Fruit fly (Drosophila melanogaster) whole organism, embryonic: Measurements from ENCODE around the gene SpdS.

Experiments
- Atf-2 ChIP-seq: fragments of 200-800 bp; sonication (Bioruptor generic); optimal IDR thresholded peaks from 2 replicates; lab custom pipeline; 2016; ENCODE audit warnings: missing biosample characterization, missing genetic modification characterization
- Awh ChIP-seq: fragments of 200-800 bp; sonication (Bioruptor generic); IDR thresholded peaks from 2 replicates; pipeline ENCODE4, ENCODE4 v1.3.6; 2022; ENCODE audit warnings: missing biosample characterization, missing genetic modification characterization
- Blimp-1 ChIP-seq: fragments of 200-800 bp; sonication (Bioruptor generic); optimal IDR thresholded peaks from 3 replicates; lab custom pipeline; 2018; ENCODE audit warnings: missing biosample characterization, missing genetic modification characterization, mild to moderate bottlenecking, moderate library complexity, missing genetic modification reagents
- Bteb2 ChIP-seq: fragments of 200-800 bp; sonication (Bioruptor generic); optimal IDR thresholded peaks from 2 replicates; lab custom pipeline; 2016; ENCODE audit warnings: missing biosample characterization, missing genetic modification characterization
- CG10267 ChIP-seq: fragments of 200-800 bp; sonication (Bioruptor generic); optimal IDR thresholded peaks from 2 replicates; lab custom pipeline; 2018; ENCODE audit warnings: missing biosample characterization, mild to moderate bottlenecking, missing genetic modification characterization, moderate library complexity
- CG10274 ChIP-seq: fragments of 200-800 bp; sonication (Bioruptor generic); optimal IDR thresholded peaks from 3 replicates; lab custom pipeline; 2017; ENCODE audit warnings: missing biosample characterization, mild to moderate bottlenecking, missing genetic modification characterization
- CG10979 ChIP-seq: fragments of 200-800 bp; sonication (Bioruptor generic); optimal IDR thresholded peaks from 2 replicates; lab custom pipeline; 2018; ENCODE audit warnings: missing biosample characterization, mild to moderate bottlenecking, missing genetic modification characterization, moderate library complexity
- CG11247 ChIP-seq: fragments of 200-800 bp; sonication (Bioruptor generic); IDR thresholded peaks from 2 replicates; pipeline ENCODE4 v1.3.6; 2022; ENCODE audit warnings: missing biosample characterization, missing genetic modification characterization
- CG11723 ChIP-seq: fragments of 200-800 bp; sonication (Bioruptor generic); optimal IDR thresholded peaks from 2 replicates; lab custom pipeline; 2017; ENCODE audit warnings: missing biosample characterization, mild to moderate bottlenecking, missing genetic modification characterization
- CG13296 ChIP-seq: fragments of 200-800 bp; sonication (Bioruptor generic); optimal IDR thresholded peaks from 3 replicates; lab custom pipeline; 2018; ENCODE audit warnings: missing biosample characterization, mild to moderate bottlenecking, missing genetic modification characterization
- CG14667 ChIP-seq: fragments of 200-800 bp; sonication (Bioruptor generic); IDR thresholded peaks from 2 replicates; pipeline ENCODE4 v1.3.6; 2022; ENCODE audit warnings: missing biosample characterization, missing genetic modification characterization
- CG15269 ChIP-seq: fragments of 200-800 bp; sonication (Bioruptor generic); optimal IDR thresholded peaks from 2 replicates; lab custom pipeline; 2018; ENCODE audit warnings: missing biosample characterization, mild to moderate bottlenecking, missing genetic modification characterization, moderate library complexity
- CG16815 ChIP-seq: fragments of 200-800 bp; sonication (Bioruptor generic); optimal IDR thresholded peaks from 3 replicates; lab custom pipeline; 2017; ENCODE audit warnings: missing biosample characterization, mild to moderate bottlenecking, missing genetic modification characterization
- CG17385 ChIP-seq: fragments of 200-800 bp; sonication (Bioruptor generic); optimal IDR thresholded peaks from 3 replicates; lab custom pipeline; 2018; ENCODE audit warnings: missing biosample characterization, mild to moderate bottlenecking, missing genetic modification characterization
- CG17612 ChIP-seq: fragments of 200-800 bp; sonication (Bioruptor generic); IDR thresholded peaks from 2 replicates; pipeline ENCODE4 v1.3.6; 2022; ENCODE audit warnings: missing biosample characterization, missing genetic modification characterization
- CG33213 ChIP-seq: fragments of 200-800 bp; sonication (Bioruptor generic); optimal IDR thresholded peaks from 3 replicates; lab custom pipeline; 2016; ENCODE audit warnings: missing biosample characterization, missing genetic modification characterization
- CG4282 ChIP-seq: fragments of 200-800 bp; sonication (Bioruptor generic); optimal IDR thresholded peaks from 2 replicates; lab custom pipeline; 2016; ENCODE audit warnings: missing biosample characterization, missing genetic modification characterization
- CG4424 ChIP-seq: fragments of 200-800 bp; sonication (Bioruptor generic); optimal IDR thresholded peaks from 3 replicates; lab custom pipeline; 2016; ENCODE audit warnings: missing biosample characterization, missing genetic modification characterization
- CG6272 ChIP-seq: fragments of 200-800 bp; sonication (Bioruptor generic); IDR thresholded peaks from 2 replicates; pipeline ENCODE4 v1.3.6; 2022; ENCODE audit warnings: missing biosample characterization, missing genetic modification characterization
- CG9727 ChIP-seq: fragments of 200-800 bp; sonication (Bioruptor generic); optimal IDR thresholded peaks from 3 replicates; lab custom pipeline; 2017; ENCODE audit warnings: missing biosample characterization, mild to moderate bottlenecking, missing genetic modification characterization
- Chrac-16 ChIP-seq: fragments of 200-800 bp; sonication (Bioruptor generic); optimal IDR thresholded peaks from 3 replicates; lab custom pipeline; 2016; ENCODE audit warnings: missing biosample characterization, missing genetic modification characterization
- Deaf1 ChIP-seq: fragments of 200-800 bp; optimal IDR thresholded peaks from 3 replicates; lab custom pipeline; 2019; ENCODE audit warnings: missing biosample characterization, mild to moderate bottlenecking, missing genetic modification characterization, moderate library complexity
- Dref ChIP-seq: fragments of 200-800 bp; sonication (Bioruptor generic); IDR thresholded peaks from 2 replicates; pipeline ENCODE4 v1.3.6; 2022; ENCODE audit warnings: missing biosample characterization, missing genetic modification characterization
- Ets65A ChIP-seq: fragments of 200-800 bp; sonication (Bioruptor generic); peaks from one replicate; lab custom pipeline; 2016; ENCODE audit warnings: missing biosample characterization, missing genetic modification characterization
- Fer3 ChIP-seq: fragments of 200-800 bp; sonication (Bioruptor generic); optimal IDR thresholded peaks from 2 replicates; lab custom pipeline; 2018; ENCODE audit warnings: missing biosample characterization, mild to moderate bottlenecking, missing genetic modification characterization, moderate library complexity
- Hey ChIP-seq: fragments of 200-800 bp; sonication (Bioruptor generic); optimal IDR thresholded peaks from 3 replicates; lab custom pipeline; 2018; ENCODE audit warnings: missing biosample characterization, mild to moderate bottlenecking, missing genetic modification characterization
- Lhr ChIP-seq: fragments of 200-800 bp; sonication (Bioruptor generic); optimal IDR thresholded peaks from 3 replicates; lab custom pipeline; 2017; ENCODE audit warnings: mild to moderate bottlenecking, missing biosample characterization, missing genetic modification reagents, missing genetic modification characterization
- Nf-YB ChIP-seq: fragments of 200-800 bp; sonication (Bioruptor generic); optimal IDR thresholded peaks from 3 replicates; lab custom pipeline; 2019; ENCODE audit warnings: missing biosample characterization, mild to moderate bottlenecking, missing genetic modification characterization, moderate library complexity
- Oli ChIP-seq: fragments of 200-800 bp; sonication (Bioruptor generic); optimal IDR thresholded peaks from 2 replicates; lab custom pipeline; 2018; ENCODE audit warnings: missing biosample characterization, mild to moderate bottlenecking, missing genetic modification characterization, moderate library complexity
- Pdp1 ChIP-seq, 2 experiments: fragments of 200-800 bp; sonication (Bioruptor generic); optimal IDR thresholded peaks; 3 replicates each; lab custom pipeline; 2016; ENCODE audit warnings: missing biosample characterization in 2 of 2, missing genetic modification characterization in 2 of 2, mild to moderate bottlenecking in 1 of 2, moderate library complexity in 1 of 2
- Sox100B ChIP-seq: fragments of 200-800 bp; sonication (Bioruptor generic); optimal IDR thresholded peaks from 3 replicates; lab custom pipeline; 2018; ENCODE audit warnings: missing biosample characterization, mild to moderate bottlenecking, missing genetic modification characterization
- TFAM ChIP-seq: fragments of 200-800 bp; sonication (Bioruptor generic); optimal IDR thresholded peaks from 2 replicates; lab custom pipeline; 2017; ENCODE audit warnings: missing biosample characterization, missing genetic modification characterization, inconsistent platforms
- al ChIP-seq: fragments of 200-800 bp; sonication (Bioruptor generic); IDR thresholded peaks from 2 replicates; pipeline ENCODE4 v1.3.6; 2022; ENCODE audit warnings: missing biosample characterization, missing genetic modification characterization
- ash1 ChIP-seq: fragments of 200-800 bp; sonication (Bioruptor generic); optimal IDR thresholded peaks from 2 replicates; lab custom pipeline; 2018; ENCODE audit warnings: missing biosample characterization, mild to moderate bottlenecking, missing genetic modification characterization
- btn ChIP-seq: fragments of 200-800 bp; sonication (Bioruptor generic); optimal IDR thresholded peaks from 2 replicates; lab custom pipeline; 2016; ENCODE audit warnings: missing biosample characterization, missing genetic modification characterization
- ci ChIP-seq: fragments of 200-800 bp; sonication (Bioruptor generic); IDR thresholded peaks from 3 replicates; pipeline ENCODE4 v1.3.6; 2022; ENCODE audit warnings: missing biosample characterization, missing genetic modification characterization
- crol ChIP-seq: fragments of 200-800 bp; sonication (Bioruptor generic); IDR thresholded peaks from 2 replicates; pipeline ENCODE4 v1.3.6; 2022; ENCODE audit warnings: missing biosample characterization, missing genetic modification characterization
- dimm ChIP-seq: fragments of 200-800 bp; sonication (Bioruptor generic); IDR thresholded peaks from 2 replicates; pipeline ENCODE4 v1.3.6; 2022; ENCODE audit warnings: missing biosample characterization, missing genetic modification characterization
- exex ChIP-seq: fragments of 200-800 bp; sonication (Bioruptor generic); optimal IDR thresholded peaks from 4 replicates; lab custom pipeline; 2018; ENCODE audit warnings: missing biosample characterization, mild to moderate bottlenecking, missing genetic modification characterization, moderate library complexity
- fu2 ChIP-seq: fragments of 200-800 bp; sonication (Bioruptor generic); optimal IDR thresholded peaks from 2 replicates; lab custom pipeline; 2016; ENCODE audit warnings: missing biosample characterization, missing genetic modification characterization
- lmd ChIP-seq: fragments of 200-800 bp; sonication (Bioruptor generic); IDR thresholded peaks from 2 replicates; pipeline ENCODE4 v1.3.6; 2022; ENCODE audit warnings: missing biosample characterization, missing genetic modification characterization
- luna ChIP-seq: fragments of 200-800 bp; sonication (Bioruptor generic); optimal IDR thresholded peaks from 2 replicates; lab custom pipeline; 2016; ENCODE audit warnings: missing biosample characterization, missing genetic modification characterization
- nerfin-1 ChIP-seq: fragments of 200-800 bp; sonication (Bioruptor generic); optimal IDR thresholded peaks from 3 replicates; lab custom pipeline; 2019; ENCODE audit warnings: missing biosample characterization, mild to moderate bottlenecking, missing genetic modification characterization, moderate library complexity
- odd ChIP-seq: fragments of 200-800 bp; sonication (Bioruptor generic); optimal IDR thresholded peaks from 2 replicates; lab custom pipeline; 2017; ENCODE audit warnings: missing biosample characterization, mild to moderate bottlenecking, missing genetic modification characterization
- pfk ChIP-seq: fragments of 200-800 bp; sonication (Bioruptor generic); optimal IDR thresholded peaks from 2 replicates; lab custom pipeline; 2018; ENCODE audit warnings: missing biosample characterization, mild to moderate bottlenecking, missing genetic modification characterization, moderate library complexity
- pros ChIP-seq: fragments of 200-800 bp; sonication (Bioruptor generic); optimal IDR thresholded peaks from 3 replicates; lab custom pipeline; 2019; ENCODE audit warnings: missing biosample characterization, mild to moderate bottlenecking, missing genetic modification characterization, moderate library complexity
- pum ChIP-seq: fragments of 200-800 bp; sonication (Bioruptor generic); optimal IDR thresholded peaks from 2 replicates; lab custom pipeline; 2016; ENCODE audit warnings: missing biosample characterization, missing genetic modification characterization
- sens ChIP-seq: fragments of 200-800 bp; sonication (Bioruptor generic); peaks from one replicate; lab custom pipeline; 2016; ENCODE audit warnings: missing biosample characterization, missing genetic modification characterization
- sqz ChIP-seq: fragments of 200-800 bp; sonication (Bioruptor generic); optimal IDR thresholded peaks from 3 replicates; lab custom pipeline; 2018; ENCODE audit warnings: missing biosample characterization, mild to moderate bottlenecking, missing genetic modification characterization
- unpg ChIP-seq: fragments of 200-800 bp; sonication (Bioruptor generic); optimal IDR thresholded peaks from 3 replicates; lab custom pipeline; 2018; ENCODE audit warnings: missing biosample characterization, mild to moderate bottlenecking, missing genetic modification characterization, moderate library complexity
- zen ChIP-seq: fragments of 200-800 bp; sonication (Bioruptor generic); optimal IDR thresholded peaks from 3 replicates; lab custom pipeline; 2018; ENCODE audit warnings: missing biosample characterization, mild to moderate bottlenecking, missing genetic modification characterization, moderate library complexity

SpdS gene

DNA sequence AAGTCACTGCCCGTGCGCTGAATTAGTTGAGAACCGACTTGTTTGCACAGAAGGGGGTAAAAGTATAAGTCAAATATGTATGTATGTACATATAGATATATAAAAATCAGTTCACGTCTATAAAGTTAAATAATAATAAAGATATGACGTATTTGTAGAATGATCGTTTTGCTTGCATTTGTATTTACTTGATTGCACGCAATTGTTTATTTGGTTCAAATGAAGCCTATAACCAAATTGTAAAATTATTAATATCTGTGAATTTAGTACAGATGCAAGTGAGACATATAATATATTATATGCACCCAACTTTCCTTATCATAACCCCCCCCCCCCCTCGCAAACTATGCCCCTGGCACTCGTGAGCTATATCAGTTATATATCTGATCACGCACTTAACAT, 30.9 kb upstream of the SpdS start (continued):
- TF ChIP-seq CG4282 (no peak), nerfin-1 (tag; lab: Kevin White, UChicago) (peak; percentile 43), lmd (GFP tag; lab: Robert Waterston, UW) (peak; percentile 30; the same call in 1 of the 2 replicates), CG6272 (GFP tag; lab: Robert Waterston, UW) (no peak), Bteb2 (no peak), ash1 (GFP tag; lab: Kevin White, UChicago) (no peak), dimm (no peak), CG17385 (GFP tag; lab: Kevin White, UChicago) (peak; percentile 40), ci (no peak), CG4424 (GFP tag; lab: Kevin White, UChicago) (peak; percentile 28), Deaf1 (tag; lab: Kevin White, UChicago) (peak; percentile 36), Oli (tag; lab: Kevin White, UChicago) (peak; percentile 32), crol (GFP tag; lab: Robert Waterston, UW) (0 out of 2 replicates have a peak, but pooled peaks have one; percentile 19), zen (tag; lab: Kevin White, UChicago) (peak; percentile 6), exex (peak; percentile 42), Atf-2 (GFP tag; lab: Kevin White, UChicago) (no peak), pros (GFP tag; lab: Kevin White, UChicago) (no peak), Hey (no peak), CG16815 (GFP tag; lab: Kevin White, UChicago) (peak; percentile 12), Dref (GFP tag; lab: Robert Waterston, UW) (no peak), Ets65A (GFP tag; lab: Kevin White, UChicago) (peak; percentile 88), CG14667 (GFP tag; lab: Robert Waterston, UW) (no peak), sqz (GFP tag; lab: Kevin White, UChicago) (peak; percentile 27), CG15269 (tag; lab: Kevin White, UChicago) (peak; percentile 9), CG10267 (tag; lab: Kevin White, UChicago) (peak; percentile 3), CG10979 (tag; lab: Kevin White, UChicago) (peak; percentile 13), Awh (GFP tag; lab: Robert Waterston, UW) (no peak), Lhr (GFP tag; lab: Kevin White, UChicago) (no peak), CG11247 (GFP tag; lab: Robert Waterston, UW) (no peak), TFAM (GFP tag; lab: Kevin White, UChicago) (no peak), Fer3 (tag; lab: Kevin White, UChicago) (peak; percentile 34), CG10274 (GFP tag; lab: Kevin White, UChicago) (peak; percentile 13), Pdp1 (GFP tag; optimal IDR thresholded peaks at IDR 0.05; lab: Kevin White, UChicago) (peak in 1 of 2 experiments; percentile 7), odd (peak; percentile 9), btn (no peak), al (GFP tag; lab: Robert Waterston, UW) (peak; percentile 52; the same call in 1 of the 2 replicates), CG11723 (GFP tag; lab: Kevin White, UChicago) (peak; percentile 2), CG33213 (GFP tag; lab: Kevin White, UChicago) (no peak), Sox100B (GFP tag; lab: Kevin White, UChicago) (peak; percentile 51), pum (GFP tag; lab: Kevin White, UChicago) (no peak), sens (GFP tag; lab: Kevin White, UChicago) (peak; percentile 72), CG17612 (GFP tag; lab: Robert Waterston, UW) (0 out of 2 replicates have a peak, but pooled peaks have one; percentile 12), Nf-YB (GFP tag; lab: Kevin White, UChicago) (peak; percentile 13), Blimp-1 (GFP tag; lab: Kevin White, UChicago) (peak; percentile 41), pfk (GFP tag; lab: Kevin White, UChicago) (no peak), CG9727 (GFP tag; lab: Kevin White, UChicago) (peak; percentile 72), Chrac-16 (GFP tag; lab: Kevin White, UChicago) (no peak), fu2 (GFP tag; lab: Kevin White, UChicago) (no peak), luna (no peak), CG13296 (GFP tag; lab: Kevin White, UChicago) (peak; percentile 33), unpg (GFP tag; lab: Kevin White, UChicago) (peak; percentile 37)
